Fruit fly (Drosophila melanogaster) ovary, adult (tissue): ENCODE data around the gene cpo.

Source experiments
- CG17801 ChIP-seq: fragments of 200-800 bp; optimal IDR thresholded peaks from 2 replicates; lab custom pipeline; 2019; ENCODE audit warnings: missing biosample characterization, mild to moderate bottlenecking, missing genetic modification characterization, moderate library complexity; ENCODE audit not compliant: partially characterized antibody

cpo gene

dm6 chr3R:17966013-17966412 is 46.4 kb downstream of the cpo start:
- no peak for TF ChIP-seq CG17801

DNA sequence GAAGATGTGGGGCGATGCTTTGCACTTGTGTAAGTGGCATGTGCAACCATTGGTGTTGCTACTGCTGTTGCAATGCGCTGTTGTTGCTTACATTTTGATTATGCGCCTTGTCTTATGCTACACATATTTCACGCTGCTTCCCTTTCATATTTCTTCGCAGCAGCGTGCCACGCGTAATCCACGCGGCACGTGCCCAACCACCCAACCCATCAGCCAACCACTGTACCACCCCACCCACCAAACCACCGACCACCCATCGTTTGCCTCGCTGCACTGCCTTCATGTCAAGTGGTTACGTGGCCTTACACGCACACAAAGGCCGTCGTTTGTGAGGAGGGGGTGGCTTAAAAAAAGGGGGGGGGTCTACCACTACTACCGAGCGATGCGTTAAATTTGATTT is 49.0 kb downstream of the cpo start:
- TF ChIP-seq CG17801 = no peak

- no peak for TF ChIP-seq CG17801
Observed at dm6 chr3R:17970842-17971241, 51.2 kb downstream of the cpo start.

dm6 chr3R:18004698-18005097 is 85.1 kb downstream of the cpo start:
- TF ChIP-seq CG17801 = no peak

DNA sequence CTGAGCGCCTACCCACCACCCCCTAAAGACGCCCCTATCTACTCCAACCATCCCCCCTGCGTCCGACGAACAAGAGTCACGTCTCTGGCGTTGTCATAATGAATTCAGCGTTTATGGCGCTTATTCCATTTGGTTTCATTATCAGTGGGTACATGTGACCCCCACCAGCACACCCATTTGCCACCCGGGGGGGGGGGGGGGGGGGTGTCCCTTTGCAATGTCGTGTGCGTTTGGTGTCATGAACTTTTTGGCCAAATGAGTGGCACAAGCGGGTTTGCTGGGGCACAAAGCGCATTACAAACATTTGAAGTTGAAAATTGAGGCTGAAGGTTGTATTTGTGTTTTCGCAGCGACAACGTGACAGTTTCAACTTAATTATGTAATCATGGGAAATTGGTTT is 86.9 kb downstream of the cpo start:
- TF ChIP-seq CG17801 = no peak

DNA sequence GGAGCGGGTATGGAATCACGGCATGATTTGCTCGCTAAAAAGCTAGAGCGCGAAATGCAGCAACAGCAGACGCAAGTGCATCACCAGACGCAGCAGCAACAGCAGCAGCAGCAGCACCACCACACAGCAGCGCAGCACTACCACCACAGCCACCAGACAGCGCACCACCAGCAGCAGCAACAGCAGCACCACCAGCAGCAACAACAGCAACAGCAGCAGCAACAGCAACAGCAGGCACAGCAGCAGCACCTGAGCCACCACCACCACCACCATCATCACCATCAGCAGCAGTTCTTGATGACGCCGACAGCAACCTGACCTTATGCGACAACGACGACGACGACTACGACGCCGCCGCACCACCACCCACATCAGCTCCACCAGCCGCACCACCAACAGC is 93.5 kb downstream of the cpo start:
- no peak for TF ChIP-seq CG17801

dm6 chr3R:18015705-18016397 is 96.2 kb downstream of the cpo start:
- no peak for TF ChIP-seq CG17801

- no peak for TF ChIP-seq CG17801
Observed at dm6 chr3R:18018828-18019461, 99.3 kb downstream of the cpo start, which contains the start of gene DNaseII. TSS of gene DNaseII (plus strand) at chr3R:18019375.

DNA sequence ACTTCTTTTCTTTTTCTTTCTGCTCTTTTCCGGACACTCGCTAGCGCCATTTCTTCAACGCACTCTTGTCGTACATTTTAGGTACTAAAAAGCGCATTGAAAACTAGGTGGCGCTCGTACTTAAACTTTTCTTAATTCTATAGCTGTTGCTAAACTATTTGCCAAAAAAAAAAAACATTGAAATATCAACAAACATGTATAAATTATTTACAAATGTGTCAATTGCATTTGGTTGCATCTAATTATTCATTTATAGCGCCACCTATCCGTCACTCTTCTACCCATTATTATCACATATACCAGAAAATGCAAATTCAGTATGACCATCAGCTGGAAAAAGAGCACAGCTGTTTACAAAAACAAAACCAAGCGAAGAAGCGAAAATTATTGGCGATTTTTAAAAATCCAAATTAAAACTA is 101.6 kb downstream of the cpo start, which contains the start of gene CG7785:
Gene CG7785 (plus strand): TSS at position 340 of the 419 bp plus-strand sequence.
- peak; percentile 31 for TF ChIP-seq CG17801

dm6 chr3R:18023407-18023806 is 103.8 kb downstream of the cpo start, which contains the start of gene CG7794:
TSS of gene CG7794 (plus strand) at chr3R:18023707.
- no peak for TF ChIP-seq CG17801

DNA sequence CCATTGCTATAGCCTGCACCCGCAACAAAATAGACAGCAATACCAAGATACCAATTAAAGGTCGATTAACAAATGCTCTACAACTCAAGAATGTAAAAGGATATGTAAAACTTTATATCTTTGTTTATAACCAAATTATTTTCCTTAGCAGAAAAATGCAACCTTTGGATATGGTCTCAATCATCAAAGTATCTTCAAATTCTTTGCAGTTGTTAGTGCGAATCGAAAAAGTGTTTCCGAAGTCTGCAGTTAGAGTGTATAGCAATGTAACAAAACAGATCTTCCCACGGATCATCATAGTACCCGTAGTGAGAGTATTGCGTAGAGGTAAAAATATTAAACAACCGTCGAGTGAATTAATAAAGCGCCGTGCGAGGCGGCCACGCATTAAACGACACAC is 106.9 kb downstream of the cpo start:
- no peak for TF ChIP-seq CG17801

- no peak for TF ChIP-seq CG17801
Observed at dm6 chr3R:18027307-18027706, 107.7 kb downstream of the cpo start.

dm6 chr3R:18027789-18028188 is 108.2 kb downstream of the cpo start:
- no peak for TF ChIP-seq CG17801

dm6 chr3R:18029105-18029504 is 109.5 kb downstream of the cpo start:
- no peak for TF ChIP-seq CG17801

DNA sequence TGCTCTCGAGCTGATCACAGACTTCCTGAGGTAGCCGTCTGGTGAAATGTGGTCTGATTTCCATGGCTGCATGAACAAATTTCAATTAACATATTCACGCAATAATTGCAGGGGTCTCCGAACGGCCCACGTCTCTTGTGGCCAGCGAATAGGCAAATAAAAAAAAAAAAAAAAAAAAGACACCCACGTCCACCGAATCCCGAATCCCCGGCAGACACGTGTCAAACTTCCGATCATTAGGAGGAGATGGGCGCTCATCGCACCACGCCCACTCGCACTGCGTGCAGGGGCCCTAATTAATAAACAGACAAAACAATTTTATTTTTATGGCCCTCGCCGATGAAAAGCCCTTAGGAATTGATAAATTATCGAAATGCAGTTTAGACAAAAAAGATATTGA is 123.9 kb downstream of the cpo start:
- no peak for TF ChIP-seq CG17801

DNA sequence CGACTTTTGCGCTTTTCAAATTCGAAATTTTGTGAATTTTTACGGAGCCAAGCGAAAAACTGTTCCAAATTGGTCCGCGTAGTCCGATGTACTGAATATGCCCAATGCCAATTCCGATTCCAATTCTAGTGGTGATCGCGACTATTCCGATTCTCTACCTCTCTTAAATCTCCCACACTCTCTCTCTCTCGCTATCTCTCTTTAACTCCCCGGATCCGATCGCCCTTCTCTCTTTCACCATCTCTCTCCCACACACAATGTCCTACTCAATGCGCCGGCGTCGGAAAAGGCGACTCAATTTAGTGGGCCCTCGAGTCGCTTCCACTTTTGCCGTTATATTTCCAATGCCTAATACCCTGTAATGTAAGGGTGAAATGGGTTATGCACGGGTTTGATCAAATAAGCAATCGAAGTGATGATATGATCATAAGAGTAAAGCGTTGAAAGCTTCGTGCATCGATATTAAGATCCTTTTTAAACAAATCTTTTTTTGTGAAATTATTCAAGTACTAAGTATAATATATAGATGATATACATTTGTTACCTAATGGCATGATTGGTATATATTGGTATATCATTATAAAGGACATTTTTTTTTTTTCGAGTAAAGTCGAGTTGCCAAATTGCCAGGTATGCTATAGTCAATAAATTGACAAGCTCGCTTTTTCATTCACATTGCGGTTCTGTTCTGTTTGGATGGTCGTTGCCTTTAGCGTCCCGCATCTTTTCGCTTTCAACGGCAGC is 129.8 kb downstream of the cpo start:
- no peak for TF ChIP-seq CG17801

DNA sequence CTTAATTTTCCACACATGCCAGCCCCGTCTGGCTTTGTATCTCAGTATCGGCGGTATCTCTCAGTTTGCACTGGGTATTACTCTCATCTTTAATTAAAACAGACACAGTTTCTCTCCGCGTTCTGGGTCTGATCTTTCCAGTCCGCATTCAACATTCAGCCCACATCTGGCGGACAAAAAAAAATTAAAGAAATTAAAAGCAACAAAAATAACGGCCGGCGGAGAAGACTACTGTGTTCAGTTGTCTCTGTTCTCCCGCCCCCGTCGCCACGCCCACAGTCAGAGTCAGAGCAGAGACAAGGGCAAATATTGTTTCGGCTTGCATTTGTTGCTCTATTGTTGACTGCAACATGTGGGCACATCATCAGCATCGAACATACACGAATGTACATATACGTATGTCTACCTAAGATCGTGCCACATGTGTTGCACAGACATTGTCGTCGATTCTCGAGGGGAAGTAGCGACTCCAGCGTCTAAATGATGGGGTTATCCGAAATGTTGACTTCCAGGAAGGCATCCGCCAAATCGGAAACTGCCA is 130.5 kb downstream of the cpo start:
- no peak for TF ChIP-seq CG17801
